Worm (Caenorhabditis elegans): ENCODE results near the gene pfas-1.

DNA sequence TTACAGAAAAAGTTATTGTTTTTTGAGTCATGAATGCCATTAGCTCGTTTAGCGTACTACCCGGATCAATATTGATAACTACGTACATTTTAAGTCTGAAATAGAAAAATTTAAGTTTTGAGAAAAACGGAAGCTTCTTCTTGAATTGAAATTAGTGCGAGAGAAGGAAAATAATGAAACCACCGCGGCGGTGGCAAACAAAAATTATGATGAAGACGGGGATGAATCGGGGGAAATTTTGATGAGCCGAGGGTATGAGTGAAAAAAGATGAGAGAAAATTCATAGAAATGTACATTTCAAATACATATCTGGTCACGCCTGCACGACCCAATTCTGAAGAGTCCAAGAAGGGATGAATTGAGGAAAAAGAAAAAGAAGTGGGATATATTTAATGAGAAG is 22.2 kb upstream of the pfas-1 start, which contains the start of gene T23F11.4:
- no peak for TF ChIP-seq elt-1 (tag; optimal IDR thresholded peaks at IDR 0.05)
- no peak for TF ChIP-seq nfya-1 (tag; optimal IDR thresholded peaks at IDR 0.05; ENCODE audit: insufficient read depth)
- TF ChIP-seq nhr-43 (tag; optimal IDR thresholded peaks at IDR 0.05; ENCODE audit: poor library complexity, severe bottlenecking), result no peak
- TF ChIP-seq elt-3 (tag; optimal IDR thresholded peaks at IDR 0.05), result no peak
- no peak for TF ChIP-seq zag-1 (tag; optimal IDR thresholded peaks at IDR 0.05)
- TF ChIP-seq mdl-1 (tag; optimal IDR thresholded peaks at IDR 0.05), result no peak
- no peak for TF ChIP-seq nhr-28 (tag; optimal IDR thresholded peaks at IDR 0.05)
- TF ChIP-seq aly-2 (tag; optimal IDR thresholded peaks at IDR 0.05), result no peak
- no peak for TF ChIP-seq snpc-4 (tag; optimal IDR thresholded peaks at IDR 0.05)
- TF ChIP-seq elt-2 (tag; optimal IDR thresholded peaks at IDR 0.05), result no peak
- TF ChIP-seq ztf-4 (tag; optimal IDR thresholded peaks at IDR 0.05), result no peak
- TF ChIP-seq nhr-11 (tag; optimal IDR thresholded peaks at IDR 0.05), result no peak
- TF ChIP-seq pqm-1 (tag; optimal IDR thresholded peaks at IDR 0.05), result no peak
- no peak for TF ChIP-seq unc-39 (tag; optimal IDR thresholded peaks at IDR 0.05)
